Worm (Caenorhabditis elegans) whole organism, young adult: Measurements from ENCODE around the gene lys-4.

Experiments
- Y79H2A.3 ChIP-seq: fragments of 200-800 bp; sonication (Bioruptor generic); conservative IDR thresholded peaks from 2 replicates; pipeline ENCODE4 v1.3.6; 2022; ENCODE audit warnings: missing genetic modification reagents, missing genetic modification characterization, missing compliant biosample characterization
- attf-5 ChIP-seq: fragments of 200-800 bp; sonication (Bioruptor generic); optimal IDR thresholded peaks from 2 replicates; lab custom pipeline; 2018; ENCODE audit warnings: mild to moderate bottlenecking, missing genetic modification characterization, missing compliant biosample characterization
- dpl-1 ChIP-seq: fragments of 150-350 bp; optimal IDR thresholded peaks from 2 replicates; lab custom pipeline; 2014; ENCODE audit warnings: missing biosample characterization, missing genetic modification reagents, missing genetic modification characterization
- ets-4 ChIP-seq: fragments of 200-800 bp; sonication (Bioruptor generic); optimal IDR thresholded peaks from 2 replicates; lab custom pipeline; 2018; ENCODE audit warnings: mild to moderate bottlenecking, missing genetic modification characterization, missing compliant biosample characterization
- hmg-1.2 ChIP-seq: fragments of 200-800 bp; sonication (Bioruptor generic); IDR thresholded peaks from 2 replicates; pipeline ENCODE4 v1.3.6; 2022; ENCODE audit warnings: missing genetic modification reagents, missing genetic modification characterization, missing compliant biosample characterization
- hmg-20 ChIP-seq: fragments of 200-800 bp; sonication (Bioruptor generic); IDR thresholded peaks from 2 replicates; pipeline ENCODE4 v1.3.6; 2022; ENCODE audit warnings: missing genetic modification reagents, missing genetic modification characterization, missing compliant biosample characterization
- lsl-1 ChIP-seq: fragments of 200-800 bp; sonication (Bioruptor generic); optimal IDR thresholded peaks from 2 replicates; lab custom pipeline; 2018; ENCODE audit warnings: mild to moderate bottlenecking, missing genetic modification characterization, moderate library complexity, missing compliant biosample characterization
- sea-2 ChIP-seq: fragments of 200-800 bp; sonication (Bioruptor generic); IDR thresholded peaks from 2 replicates; pipeline ENCODE4 v1.3.6; 2022; ENCODE audit warnings: missing genetic modification characterization, missing compliant biosample characterization
- snpc-3.4 ChIP-seq: sonication (generic microtip); optimal IDR thresholded peaks from 2 replicates; lab custom pipeline; 2017; ENCODE audit warnings: missing genetic modification characterization, mild to moderate bottlenecking, missing compliant biosample characterization, antibody characterized with exemption, moderate library complexity, missing genotype, missing genetic modification reagents
- ztf-28 ChIP-seq: fragments of 200-800 bp; sonication (Bioruptor generic); IDR thresholded peaks from 2 replicates; pipeline ENCODE4 v1.3.6; 2022; ENCODE audit warnings: missing genetic modification reagents, missing genetic modification characterization, missing compliant biosample characterization

DNA sequence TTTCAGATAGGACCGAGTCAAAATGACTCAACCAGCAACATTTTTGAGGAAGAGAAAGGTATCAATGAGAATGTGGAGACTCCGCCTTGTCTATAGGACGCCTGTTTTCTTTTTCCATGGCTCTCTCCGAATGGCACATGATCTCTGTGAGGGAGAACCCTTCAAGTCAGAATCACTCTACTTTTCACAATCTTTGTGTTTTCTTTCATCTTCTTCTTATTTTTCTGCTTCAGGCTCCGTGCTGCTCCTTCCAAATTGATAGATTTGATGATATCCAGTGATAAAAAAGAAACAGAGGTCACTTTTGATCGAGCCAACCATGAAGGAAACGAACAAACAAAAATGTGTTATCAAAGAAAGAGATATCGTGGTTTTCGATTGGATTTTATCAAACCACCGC is 26.1 kb upstream of the lys-4 start, which contains the start of gene ZK809.8:
- TF ChIP-seq ets-4 (GFP tag; lab: Kevin White, UChicago): no peak
- no peak for TF ChIP-seq lsl-1 (GFP tag; lab: Kevin White, UChicago)
- no peak for TF ChIP-seq dpl-1
- no peak for TF ChIP-seq hmg-20 (GFP tag; lab: Robert Waterston, UW)
- no peak for TF ChIP-seq hmg-1.2 (GFP tag; lab: Robert Waterston, UW)
- no peak for TF ChIP-seq Y79H2A.3 (GFP tag; lab: Robert Waterston, UW)
- no peak for TF ChIP-seq ztf-28
- TF ChIP-seq attf-5 (GFP tag; lab: Kevin White, UChicago): no peak
- TF ChIP-seq sea-2 (GFP tag; lab: Robert Waterston, UW): no peak
- no peak for TF ChIP-seq snpc-3.4
